Fruit fly (Drosophila melanogaster): ENCODE data around the gene CG15717.

DNA sequence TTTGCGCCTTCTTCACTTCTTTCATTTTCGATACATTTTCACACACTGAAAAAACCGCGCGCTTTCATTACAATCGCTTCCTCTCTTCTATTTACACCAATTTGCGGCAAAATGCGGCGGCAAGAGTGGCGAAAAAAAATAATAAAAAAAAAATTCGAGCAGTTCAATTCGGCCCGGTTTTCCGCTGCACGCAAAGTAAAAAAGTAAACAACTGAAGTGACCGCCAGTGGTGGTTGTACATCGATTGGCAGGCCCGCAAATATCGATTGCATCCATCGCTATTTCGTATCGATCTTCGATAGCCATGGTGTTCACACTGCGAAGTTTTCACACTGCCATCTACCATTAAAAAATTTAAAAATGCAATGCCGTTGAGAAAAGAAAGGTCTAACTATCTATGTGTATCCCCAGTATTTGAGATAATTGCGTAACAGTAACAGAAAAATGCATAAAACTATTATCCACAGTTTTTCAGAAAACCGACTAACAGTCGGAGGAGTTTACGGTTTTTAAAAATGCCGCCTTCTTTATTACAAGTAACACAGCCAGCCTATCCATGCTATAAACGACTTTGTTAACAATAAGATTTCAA, 16.4 kb upstream of the CG15717 start, which contains the start of gene Chpf:
- TF ChIP-seq ttk (optimal IDR thresholded peaks at IDR 0.05): no peak
- no peak for TF ChIP-seq h (optimal IDR thresholded peaks at IDR 0.05)
- TF ChIP-seq Myc (optimal IDR thresholded peaks at IDR 0.05): no peak
- TF ChIP-seq Sin3A (optimal IDR thresholded peaks at IDR 0.05): no peak
